Fruit fly (Drosophila melanogaster) whole organism, embryonic: Measurements from ENCODE around the gene CG15927.

Experiments used
- Awh ChIP-seq: fragments of 200-800 bp; sonication (Bioruptor generic); IDR thresholded peaks from 2 replicates; pipeline ENCODE4, ENCODE4 v1.3.6; 2022; ENCODE audit warnings: missing biosample characterization, missing genetic modification characterization
- Bdp1 ChIP-seq: fragments of 200-800 bp; sonication (Bioruptor generic); optimal IDR thresholded peaks from 3 replicates; lab custom pipeline; 2016; ENCODE audit warnings: missing biosample characterization, missing genetic modification characterization
- C15 ChIP-seq: fragments of 200-800 bp; sonication (Bioruptor generic); IDR thresholded peaks from 3 replicates; pipeline ENCODE4 v1.3.6; 2022; ENCODE audit warnings: missing biosample characterization, missing genetic modification characterization
- CG1024 ChIP-seq: fragments of 200-800 bp; sonication (Bioruptor generic); IDR thresholded peaks from 2 replicates; pipeline ENCODE4 v1.3.6; 2022; ENCODE audit warnings: missing biosample characterization, missing genetic modification characterization
- CG14860 ChIP-seq: fragments of 200-800 bp; sonication (Bioruptor generic); IDR thresholded peaks from 3 replicates; pipeline ENCODE4 v1.3.6; 2022; ENCODE audit warnings: missing biosample characterization, missing genetic modification characterization; ENCODE audit not compliant: partially characterized antibody
- CG14965 ChIP-seq: fragments of 200-800 bp; sonication (Bioruptor generic); optimal IDR thresholded peaks from 2 replicates; lab custom pipeline; 2016; ENCODE audit warnings: missing biosample characterization, missing genetic modification characterization, borderline replicate concordance
- CG15696 ChIP-seq: fragments of 200-800 bp; sonication (Bioruptor generic); optimal IDR thresholded peaks from 2 replicates; lab custom pipeline; 2019; ENCODE audit warnings: missing biosample characterization, mild to moderate bottlenecking, missing genetic modification characterization, moderate library complexity
- CG1603 ChIP-seq: fragments of 200-800 bp; sonication (Bioruptor generic); optimal IDR thresholded peaks from 2 replicates; lab custom pipeline; 2019; ENCODE audit warnings: missing biosample characterization, mild to moderate bottlenecking, missing genetic modification characterization, moderate library complexity
- CG2712 ChIP-seq: fragments of 200-800 bp; optimal IDR thresholded peaks from 3 replicates; lab custom pipeline; 2019; ENCODE audit warnings: missing biosample characterization, mild to moderate bottlenecking, missing genetic modification characterization, moderate library complexity
- CG31441 ChIP-seq: fragments of 200-800 bp; sonication (Bioruptor generic); IDR thresholded peaks from 2 replicates; pipeline ENCODE4 v1.3.6; 2022; ENCODE audit warnings: missing biosample characterization, missing genetic modification characterization
- CG32532 ChIP-seq: fragments of 200-800 bp; sonication (Bioruptor generic); IDR thresholded peaks from 2 replicates; pipeline ENCODE4 v1.3.6; 2022; ENCODE audit warnings: missing biosample characterization, missing genetic modification characterization
- CG4617 ChIP-seq: fragments of 200-800 bp; sonication (Bioruptor generic); optimal IDR thresholded peaks from 3 replicates; lab custom pipeline; 2016; ENCODE audit warnings: missing biosample characterization, missing genetic modification characterization, borderline replicate concordance
- CG4730 ChIP-seq: fragments of 200-800 bp; sonication (Bioruptor generic); IDR thresholded peaks from 2 replicates; pipeline ENCODE4 v1.3.6; 2022; ENCODE audit warnings: missing biosample characterization, missing genetic modification characterization
- CG4854 ChIP-seq: fragments of 200-800 bp; sonication (Bioruptor generic); optimal IDR thresholded peaks from 2 replicates; lab custom pipeline; 2016; ENCODE audit warnings: missing biosample characterization, missing genetic modification characterization, inconsistent platforms
- CG5953 ChIP-seq: fragments of 200-800 bp; sonication (Bioruptor generic); IDR thresholded peaks from 2 replicates; pipeline ENCODE4 v1.3.6; 2022; ENCODE audit warnings: missing biosample characterization, missing genetic modification characterization
- CG6765 ChIP-seq: fragments of 200-800 bp; sonication (Bioruptor generic); optimal IDR thresholded peaks from 3 replicates; lab custom pipeline; 2017; ENCODE audit warnings: missing biosample characterization, mild to moderate bottlenecking, missing genetic modification characterization
- CG6813 ChIP-seq: fragments of 200-800 bp; sonication (Bioruptor generic); optimal IDR thresholded peaks from 2 replicates; lab custom pipeline; 2017; ENCODE audit warnings: missing biosample characterization, missing genetic modification characterization, mild to moderate bottlenecking, moderate library complexity, missing genetic modification reagents
- CG8765 ChIP-seq: fragments of 200-800 bp; sonication (Bioruptor generic); IDR thresholded peaks from 2 replicates; pipeline ENCODE4 v1.3.6; 2022; ENCODE audit warnings: missing biosample characterization, missing genetic modification characterization
- Dbx ChIP-seq: fragments of 200-800 bp; sonication (Bioruptor generic); IDR thresholded peaks from 3 replicates; pipeline ENCODE4 v1.3.6; 2022; ENCODE audit warnings: missing biosample characterization, missing genetic modification characterization
- Dip2 ChIP-seq: fragments of 200-800 bp; sonication (Bioruptor generic); IDR thresholded peaks from 2 replicates; pipeline ENCODE4 v1.3.6; 2022; ENCODE audit warnings: missing biosample characterization, missing genetic modification characterization
- Dip3 ChIP-seq: fragments of 200-800 bp; sonication (Bioruptor generic); optimal IDR thresholded peaks from 3 replicates; lab custom pipeline; 2016; ENCODE audit warnings: missing biosample characterization, missing genetic modification characterization
- Doc2 ChIP-seq: fragments of 200-800 bp; sonication (Bioruptor generic); IDR thresholded peaks from 2 replicates; pipeline ENCODE4 v1.3.6; 2022; ENCODE audit warnings: missing biosample characterization, missing genetic modification characterization
- Drgx ChIP-seq: fragments of 200-800 bp; sonication (Bioruptor generic); IDR thresholded peaks from 2 replicates; pipeline ENCODE4 v1.3.6; 2022; ENCODE audit warnings: missing biosample characterization, missing genetic modification characterization
- Eip74EF ChIP-seq, 2 experiments: fragments of 200-800 bp in 1 of 2; fragments of >200 bp in 1 of 2; sonication (Bioruptor generic) in 1 of 2; optimal IDR thresholded peaks; 2 replicates each; lab custom pipeline; 2017 to 2019; ENCODE audit warnings: missing biosample characterization in 2 of 2, missing genetic modification characterization in 2 of 2, mild to moderate bottlenecking in 1 of 2, moderate library complexity in 1 of 2
- Gsc ChIP-seq: fragments of 200-800 bp; sonication (Bioruptor generic); IDR thresholded peaks from 2 replicates; pipeline ENCODE4 v1.3.6; 2022; ENCODE audit warnings: missing biosample characterization, missing genetic modification characterization
- HHEX ChIP-seq: fragments of 200-800 bp; sonication (Bioruptor generic); optimal IDR thresholded peaks from 3 replicates; lab custom pipeline; 2017; ENCODE audit warnings: missing biosample characterization, mild to moderate bottlenecking, missing genetic modification characterization, missing genetic modification reagents
- Lim3 ChIP-seq: fragments of 200-800 bp; sonication (Bioruptor generic); IDR thresholded peaks from 2 replicates; pipeline ENCODE4 v1.3.6; 2022; ENCODE audit warnings: missing biosample characterization, missing genetic modification characterization
- Nf-YC ChIP-seq: fragments of 200-800 bp; optimal IDR thresholded peaks from 3 replicates; lab custom pipeline; 2019; ENCODE audit warnings: missing biosample characterization, mild to moderate bottlenecking, missing genetic modification characterization, moderate library complexity
- NfI ChIP-seq: fragments of 200-800 bp; sonication (Bioruptor generic); optimal IDR thresholded peaks from 3 replicates; lab custom pipeline; 2018; ENCODE audit warnings: missing biosample characterization, mild to moderate bottlenecking, missing genetic modification characterization, moderate library complexity
- PHDP ChIP-seq: fragments of 200-800 bp; sonication (Bioruptor generic); optimal IDR thresholded peaks from 3 replicates; lab custom pipeline; 2018; ENCODE audit warnings: missing biosample characterization, mild to moderate bottlenecking, missing genetic modification characterization, moderate library complexity
- Ptx1 ChIP-seq: fragments of 200-800 bp; sonication (Bioruptor generic); IDR thresholded peaks from 2 replicates; pipeline ENCODE4 v1.3.6; 2022; ENCODE audit warnings: missing biosample characterization, missing genetic modification characterization
- Sin3A ChIP-seq: fragments of >200 bp; optimal IDR thresholded peaks from 2 replicates; lab custom pipeline; 2018
- Vsx1 ChIP-seq: fragments of 200-800 bp; sonication (Bioruptor generic); optimal IDR thresholded peaks from 2 replicates; lab custom pipeline; 2017; ENCODE audit warnings: missing biosample characterization, mild to moderate bottlenecking, missing genetic modification characterization, missing genetic modification reagents
- aop ChIP-seq: fragments of 200-800 bp; sonication (Bioruptor generic); IDR thresholded peaks from 2 replicates; pipeline ENCODE4 v1.3.6; 2022; ENCODE audit warnings: missing biosample characterization, missing genetic modification characterization
- ap ChIP-seq: fragments of 200-800 bp; sonication (Bioruptor generic); IDR thresholded peaks from 2 replicates; pipeline ENCODE4 v1.3.6; 2022; ENCODE audit warnings: missing biosample characterization, missing genetic modification characterization
- az2 ChIP-seq: fragments of 200-800 bp; sonication (Bioruptor generic); optimal IDR thresholded peaks from 3 replicates; lab custom pipeline; 2016; ENCODE audit warnings: missing biosample characterization, missing genetic modification characterization
- bigmax ChIP-seq: fragments of 200-800 bp; sonication (Bioruptor generic); optimal IDR thresholded peaks from 2 replicates; lab custom pipeline; 2018; ENCODE audit warnings: missing biosample characterization, mild to moderate bottlenecking, missing genetic modification characterization
- dan ChIP-seq: fragments of 200-800 bp; sonication (Bioruptor generic); IDR thresholded peaks from 2 replicates; pipeline ENCODE4 v1.3.6; 2022; ENCODE audit warnings: missing biosample characterization, missing genetic modification characterization
- esg ChIP-seq: fragments of 200-800 bp; sonication (Bioruptor generic); conservative IDR thresholded peaks from 2 replicates; pipeline ENCODE4 v1.3.6; 2022; ENCODE audit warnings: missing biosample characterization, missing genetic modification characterization
- fd3F ChIP-seq: fragments of 200-800 bp; sonication (Bioruptor generic); optimal IDR thresholded peaks from 2 replicates; lab custom pipeline; 2018; ENCODE audit warnings: missing biosample characterization, mild to moderate bottlenecking, missing genetic modification characterization, moderate library complexity
- gfzf ChIP-seq: fragments of 200-800 bp; sonication (Bioruptor generic); optimal IDR thresholded peaks from 2 replicates; lab custom pipeline; 2016; ENCODE audit warnings: missing biosample characterization, mild to moderate bottlenecking, missing genetic modification characterization, moderate library complexity
- grn ChIP-seq: fragments of 200-800 bp; sonication (Bioruptor generic); optimal IDR thresholded peaks from 3 replicates; lab custom pipeline; 2017; ENCODE audit warnings: missing biosample characterization, missing genetic modification characterization
- luna ChIP-seq: fragments of 200-800 bp; sonication (Bioruptor generic); optimal IDR thresholded peaks from 2 replicates; lab custom pipeline; 2016; ENCODE audit warnings: missing biosample characterization, missing genetic modification characterization
- pita ChIP-seq: fragments of 200-800 bp; sonication (Bioruptor generic); optimal IDR thresholded peaks from 2 replicates; lab custom pipeline; 2017; ENCODE audit warnings: missing biosample characterization, mild to moderate bottlenecking, missing genetic modification characterization
- prd ChIP-seq, 3 experiments: fragments of >200 bp in 2 of 3; fragments of 200-800 bp in 1 of 3; sonication (Bioruptor generic) in 1 of 3; optimal IDR thresholded peaks in 2 of 3; IDR thresholded peaks in 1 of 3; 2 replicates in 2 of 3; 3 replicates in 1 of 3; pipeline versions ENCODE4 v1.3.6 to Lab custom; 2017 to 2022; ENCODE audit warnings: missing biosample characterization in 1 of 3, missing genetic modification characterization in 1 of 3
- sna ChIP-seq: fragments of 200-800 bp; sonication (Bioruptor generic); IDR thresholded peaks from 2 replicates; pipeline ENCODE4 v1.3.6; 2022; ENCODE audit warnings: missing biosample characterization, missing genetic modification characterization; ENCODE audit not compliant: partially characterized antibody
- stc ChIP-seq: fragments of 200-800 bp; sonication (Bioruptor generic); IDR thresholded peaks from 2 replicates; pipeline ENCODE4 v1.3.6; 2022; ENCODE audit warnings: missing biosample characterization, missing genetic modification characterization
- tll ChIP-seq, 2 experiments: fragments of 200-800 bp in 1 of 2; fragments of >200 bp in 1 of 2; sonication (Bioruptor generic) in 1 of 2; optimal IDR thresholded peaks; 2 replicates each; lab custom pipeline; 2017 to 2019; ENCODE audit warnings: missing biosample characterization in 2 of 2, missing genetic modification characterization in 2 of 2, mild to moderate bottlenecking in 1 of 2, moderate library complexity in 1 of 2
- tx ChIP-seq: fragments of 200-800 bp; sonication (Bioruptor generic); optimal IDR thresholded peaks from 2 replicates; lab custom pipeline; 2016; ENCODE audit warnings: missing biosample characterization, missing genetic modification characterization
- usp ChIP-seq: fragments of >200 bp; optimal IDR thresholded peaks from 2 replicates; lab custom pipeline; 2017; ENCODE audit warnings: missing biosample characterization, missing genetic modification characterization
- yki ChIP-seq: fragments of >200 bp; optimal IDR thresholded peaks from 3 replicates; lab custom pipeline; 2018
- zen2 ChIP-seq: fragments of 200-800 bp; sonication (Bioruptor generic); IDR thresholded peaks from 3 replicates; pipeline ENCODE4 v1.3.6; 2022; ENCODE audit warnings: missing biosample characterization, missing genetic modification characterization; ENCODE audit not compliant: partially characterized antibody

CG15927 gene

DNA sequence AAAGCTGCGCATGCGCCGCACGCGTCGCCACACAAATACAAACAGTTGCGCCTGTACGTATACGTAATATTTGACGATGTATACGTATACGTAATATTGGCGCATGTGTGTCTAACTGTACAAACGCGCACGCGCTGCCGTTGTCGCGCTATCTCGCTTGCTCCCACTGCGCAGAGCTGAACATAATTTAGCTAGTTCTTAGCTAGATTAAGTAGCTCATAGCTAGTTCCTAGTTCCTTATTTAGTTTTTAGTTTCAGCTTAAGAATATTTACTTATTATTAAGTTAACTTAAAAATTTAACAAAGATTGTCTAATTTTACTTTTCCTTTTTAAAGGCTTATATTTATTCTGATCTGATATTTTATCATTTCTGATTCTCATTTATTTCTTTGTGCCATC lies 25.8 kb downstream of the CG15927 start (continued):
- no peak for TF ChIP-seq CG6813 (GFP tag; lab: Kevin White, UChicago)
- TF ChIP-seq yki (lab: Kevin White, UChicago): no peak
- no peak for TF ChIP-seq prd (optimal IDR thresholded peaks at IDR 0.05; lab: Kevin White, UChicago)
- no peak for TF ChIP-seq prd (GFP tag; IDR thresholded peaks at IDR 0.05; lab: Robert Waterston, UW)
- TF ChIP-seq Nf-YC (tag; lab: Kevin White, UChicago): peak; percentile 26
- TF ChIP-seq tll (GFP tag; optimal IDR thresholded peaks at IDR 0.05; lab: Kevin White, UChicago): no peak
- TF ChIP-seq CG6765 (GFP tag; lab: Kevin White, UChicago): no peak
- no peak for TF ChIP-seq CG4730 (GFP tag; lab: Robert Waterston, UW)
- TF ChIP-seq stc: no peak
- TF ChIP-seq Doc2 (GFP tag; lab: Robert Waterston, UW): no peak
- no peak for TF ChIP-seq grn (GFP tag; lab: Kevin White, UChicago)
- peak; percentile 30 for TF ChIP-seq HHEX
- TF ChIP-seq Dip3 (GFP tag; lab: Kevin White, UChicago): no peak
- no peak for TF ChIP-seq zen2
- TF ChIP-seq dan (GFP tag; lab: Robert Waterston, UW): no peak
- no peak for TF ChIP-seq sna (GFP tag; lab: Robert Waterston, UW)
- TF ChIP-seq CG32532 (GFP tag; lab: Robert Waterston, UW): peak; percentile 27; the same call in 1 of the 2 replicates
- no peak for TF ChIP-seq usp
- no peak for TF ChIP-seq ap
- no peak for TF ChIP-seq Drgx (GFP tag; lab: Robert Waterston, UW)
- peak; percentile 19 for TF ChIP-seq esg
- no peak for TF ChIP-seq CG8765 (GFP tag; lab: Robert Waterston, UW)
- peak; percentile 40 for TF ChIP-seq NfI
- TF ChIP-seq aop: no peak
- no peak for TF ChIP-seq CG1603 (tag; lab: Kevin White, UChicago)
- no peak for TF ChIP-seq CG5953
- no peak for TF ChIP-seq CG14965
- TF ChIP-seq Sin3A (lab: Kevin White, UChicago): no peak
- TF ChIP-seq gfzf (GFP tag; lab: Kevin White, UChicago): no peak
- TF ChIP-seq CG14860: no peak
- TF ChIP-seq Dip2 (GFP tag; lab: Robert Waterston, UW): no peak
- TF ChIP-seq Vsx1: no peak
- TF ChIP-seq CG15696 (tag; lab: Kevin White, UChicago): no peak
- no peak for TF ChIP-seq Gsc (GFP tag; lab: Robert Waterston, UW)
- TF ChIP-seq az2: no peak
- TF ChIP-seq CG1024: no peak
- no peak; the same call in 1 of the 2 replicates for TF ChIP-seq CG31441 (GFP tag; lab: Robert Waterston, UW)
- TF ChIP-seq C15 (GFP tag; lab: Robert Waterston, UW): no peak
- TF ChIP-seq CG2712: peak; percentile 35
- TF ChIP-seq Lim3 (GFP tag; lab: Robert Waterston, UW): no peak
- no peak for TF ChIP-seq Awh
- no peak for TF ChIP-seq fd3F (GFP tag; lab: Kevin White, UChicago)
- no peak for TF ChIP-seq CG4617
- TF ChIP-seq Bdp1: no peak
- no peak for TF ChIP-seq bigmax (GFP tag; lab: Kevin White, UChicago)
- TF ChIP-seq tx (GFP tag; lab: Kevin White, UChicago): no peak
- no peak for TF ChIP-seq Dbx (GFP tag; lab: Robert Waterston, UW)
- TF ChIP-seq Eip74EF (GFP tag; optimal IDR thresholded peaks at IDR 0.05; lab: Kevin White, UChicago): peak in 1 of 2 experiments; percentile 24
- no peak for TF ChIP-seq CG4854
- TF ChIP-seq PHDP (tag; lab: Kevin White, UChicago): peak; percentile 32
- TF ChIP-seq luna (GFP tag; lab: Kevin White, UChicago): no peak
- no peak for TF ChIP-seq Ptx1
- no peak for TF ChIP-seq pita (GFP tag; lab: Kevin White, UChicago)
